Worm (Caenorhabditis elegans) whole organism, young adult: ENCODE results near the gene taf-3.

Source experiments
- C06A6.2 ChIP-seq: fragments of 200-800 bp; sonication (Bioruptor generic); conservative IDR thresholded peaks from 2 replicates; pipeline ENCODE4 v1.3.6; 2022; ENCODE audit warnings: missing genetic modification characterization, missing compliant biosample characterization
- F49E8.2 ChIP-seq: sonication (generic microtip); optimal IDR thresholded peaks from 3 replicates; lab custom pipeline; 2017; ENCODE audit warnings: missing genetic modification characterization, mild to moderate bottlenecking, missing compliant biosample characterization, antibody characterized with exemption, moderate library complexity; ENCODE audit not compliant: insufficient read depth
- F55B11.4 ChIP-seq: sonication (generic microtip); optimal IDR thresholded peaks from 2 replicates; lab custom pipeline; 2016; ENCODE audit warnings: missing compliant biosample characterization, missing genetic modification characterization, borderline replicate concordance; ENCODE audit not compliant: insufficient read depth
- K11D2.4 ChIP-seq: fragments of 200-800 bp; sonication (Bioruptor generic); IDR thresholded peaks from 2 replicates; pipeline ENCODE4 v1.3.6; 2022; ENCODE audit warnings: missing genetic modification reagents, missing genetic modification characterization, missing compliant biosample characterization
- T07F8.4 ChIP-seq: sonication (generic microtip); optimal IDR thresholded peaks from 2 replicates; lab custom pipeline; 2016; ENCODE audit warnings: mild to moderate bottlenecking, missing genetic modification characterization, moderate library complexity, missing compliant biosample characterization
- aptf-2 ChIP-seq: fragments of 200-800 bp; sonication (Bioruptor generic); conservative IDR thresholded peaks from 2 replicates; pipeline ENCODE4 v1.3.6; 2022; ENCODE audit warnings: missing genetic modification reagents, missing genetic modification characterization, missing compliant biosample characterization
- aptf-3 ChIP-seq: fragments of 200-800 bp; sonication (Bioruptor generic); IDR thresholded peaks from 2 replicates; pipeline ENCODE4 v1.3.6; 2022; ENCODE audit warnings: missing genetic modification characterization, missing compliant biosample characterization
- attf-3 ChIP-seq: fragments of 200-800 bp; sonication (Bioruptor generic); conservative IDR thresholded peaks from 2 replicates; pipeline ENCODE4 v1.3.6; 2022; ENCODE audit warnings: missing genetic modification reagents, missing genetic modification characterization, missing compliant biosample characterization
- bed-2 ChIP-seq: fragments of 200-800 bp; sonication (Bioruptor generic); IDR thresholded peaks from 2 replicates; pipeline ENCODE4 v1.3.6; 2022; ENCODE audit warnings: missing genetic modification reagents, missing genetic modification characterization, missing compliant biosample characterization
- ccch-3 ChIP-seq: fragments of 200-800 bp; sonication (Bioruptor generic); optimal IDR thresholded peaks from 2 replicates; lab custom pipeline; 2018; ENCODE audit warnings: mild to moderate bottlenecking, missing genetic modification characterization, missing compliant biosample characterization
- cebp-1 ChIP-seq, 2 experiments: fragments of 200-800 bp in 1 of 2; sonication (Bioruptor generic) in 1 of 2; sonication (generic microtip) in 1 of 2; IDR thresholded peaks in 1 of 2; optimal IDR thresholded peaks in 1 of 2; 2 replicates each; pipeline versions ENCODE4 v1.3.6 to Lab custom; 2017 to 2022; ENCODE audit warnings: missing compliant biosample characterization in 2 of 2, missing genetic modification characterization in 2 of 2, mild to moderate bottlenecking in 1 of 2, missing genetic modification reagents in 1 of 2, moderate library complexity in 1 of 2
- cebp-2 ChIP-seq: fragments of 200-800 bp; sonication (Bioruptor generic); IDR thresholded peaks from 2 replicates; pipeline ENCODE4 v1.3.6; 2022; ENCODE audit warnings: missing genetic modification characterization, missing compliant biosample characterization
- ceh-27 ChIP-seq: fragments of 200-800 bp; sonication (Bioruptor generic); optimal IDR thresholded peaks from 2 replicates; lab custom pipeline; 2018; ENCODE audit warnings: mild to moderate bottlenecking, missing genetic modification characterization, moderate library complexity, missing compliant biosample characterization
- dox-1 ChIP-seq: fragments of 200-800 bp; sonication (Bioruptor generic); IDR thresholded peaks from 2 replicates; pipeline ENCODE4 v1.3.6; 2022; ENCODE audit warnings: missing genetic modification reagents, missing genetic modification characterization, missing compliant biosample characterization
- dpff-1 ChIP-seq: sonication (generic microtip); optimal IDR thresholded peaks from 2 replicates; lab custom pipeline; 2017; ENCODE audit warnings: mild to moderate bottlenecking, missing genetic modification characterization, missing compliant biosample characterization
- egl-18 ChIP-seq: fragments of 200-800 bp; sonication (Bioruptor generic); IDR thresholded peaks from 2 replicates; pipeline ENCODE4 v1.3.6; 2022; ENCODE audit warnings: missing genetic modification reagents, missing genetic modification characterization, missing compliant biosample characterization
- ekl-4 ChIP-seq: fragments of 200-800 bp; sonication (Bioruptor generic); IDR thresholded peaks from 2 replicates; pipeline ENCODE4 v1.3.6; 2022; ENCODE audit warnings: missing genetic modification reagents, missing genetic modification characterization, missing compliant biosample characterization
- hlh-26 ChIP-seq: fragments of 200-800 bp; sonication (Bioruptor generic); conservative IDR thresholded peaks from 2 replicates; pipeline ENCODE4 v1.3.6; 2022; ENCODE audit warnings: missing genetic modification reagents, missing genetic modification characterization, missing compliant biosample characterization
- hmg-1.2 ChIP-seq: fragments of 200-800 bp; sonication (Bioruptor generic); IDR thresholded peaks from 2 replicates; pipeline ENCODE4 v1.3.6; 2022; ENCODE audit warnings: missing genetic modification reagents, missing genetic modification characterization, missing compliant biosample characterization
- lin-40 ChIP-seq: sonication (generic microtip); optimal IDR thresholded peaks from 2 replicates; lab custom pipeline; 2016; ENCODE audit warnings: missing genetic modification characterization, mild to moderate bottlenecking, missing compliant biosample characterization, missing genotype, missing genetic modification reagents
- lin-54 ChIP-seq: fragments of 200-800 bp; sonication (Bioruptor generic); optimal IDR thresholded peaks from 2 replicates; lab custom pipeline; 2018; ENCODE audit warnings: mild to moderate bottlenecking, missing genetic modification characterization, missing compliant biosample characterization
- madf-6 ChIP-seq: fragments of 200-800 bp; sonication (Bioruptor generic); IDR thresholded peaks from 2 replicates; pipeline ENCODE4 v1.3.6; 2022; ENCODE audit warnings: missing genetic modification reagents, missing genetic modification characterization, missing compliant biosample characterization
- madf-8 ChIP-seq: fragments of 200-800 bp; sonication (Bioruptor generic); conservative IDR thresholded peaks from 2 replicates; pipeline ENCODE4 v1.3.6; 2022; ENCODE audit warnings: missing genetic modification reagents, missing genetic modification characterization, missing compliant biosample characterization
- mcd-1 ChIP-seq: fragments of 200-800 bp; sonication (Bioruptor generic); IDR thresholded peaks from 2 replicates; pipeline ENCODE4 v1.3.6; 2022; ENCODE audit warnings: missing genetic modification reagents, missing genetic modification characterization, missing compliant biosample characterization
- nfya-2 ChIP-seq: fragments of 200-800 bp; sonication (Bioruptor generic); IDR thresholded peaks from 2 replicates; pipeline ENCODE4 v1.3.6; 2022; ENCODE audit warnings: missing genetic modification reagents, missing genetic modification characterization, missing compliant biosample characterization
- nhr-179 ChIP-seq: sonication (generic microtip); optimal IDR thresholded peaks from 2 replicates; lab custom pipeline; 2016; ENCODE audit warnings: mild to moderate bottlenecking, missing genetic modification characterization, missing compliant biosample characterization
- nhr-80 ChIP-seq: sonication (generic microtip); optimal IDR thresholded peaks from 2 replicates; lab custom pipeline; 2016; ENCODE audit warnings: missing genetic modification characterization, missing compliant biosample characterization
- nhr-90 ChIP-seq: sonication (generic microtip); optimal IDR thresholded peaks from 2 replicates; lab custom pipeline; 2016; ENCODE audit warnings: missing genotype, mild to moderate bottlenecking, missing genetic modification characterization, missing compliant biosample characterization
- pbrm-1 ChIP-seq: fragments of 200-800 bp; sonication (Bioruptor generic); IDR thresholded peaks from 2 replicates; pipeline ENCODE4 v1.3.6; 2022; ENCODE audit warnings: missing genetic modification reagents, missing genetic modification characterization, missing compliant biosample characterization
- pha-4 ChIP-seq: fragments of 150-350 bp; sonication (generic microtip); optimal IDR thresholded peaks from 2 replicates; lab custom pipeline; 2014; ENCODE audit warnings: missing biosample characterization, missing genetic modification reagents, missing genetic modification characterization
- rpc-1 ChIP-seq, 2 experiments: fragments of 150-350 bp in 1 of 2; sonication (generic microtip) in 1 of 2; optimal IDR thresholded peaks; 2 replicates each; lab custom pipeline; 2014 to 2018; ENCODE audit warnings: missing biosample characterization in 1 of 2, missing genetic modification characterization in 1 of 2, missing genetic modification reagents in 1 of 2, missing genotype in 1 of 2
- sea-2 ChIP-seq: fragments of 200-800 bp; sonication (Bioruptor generic); IDR thresholded peaks from 2 replicates; pipeline ENCODE4 v1.3.6; 2022; ENCODE audit warnings: missing genetic modification characterization, missing compliant biosample characterization
- snpc-4 ChIP-seq, 5 experiments: fragments of 150-350 bp in 1 of 5; sonication (generic microtip) in 4 of 5; optimal IDR thresholded peaks; 2 replicates each; lab custom pipeline; 2014 to 2018; ENCODE audit warnings: missing genetic modification characterization in 5 of 5, missing biosample characterization in 3 of 5, antibody characterized with exemption in 2 of 5, mild to moderate bottlenecking in 2 of 5, missing compliant biosample characterization in 2 of 5, missing genotype in 2 of 5, moderate library complexity in 2 of 5, missing genetic modification reagents in 1 of 5
- sptf-2 ChIP-seq: fragments of 200-800 bp; sonication (Bioruptor generic); optimal IDR thresholded peaks from 2 replicates; lab custom pipeline; 2018; ENCODE audit warnings: mild to moderate bottlenecking, missing genetic modification characterization, missing compliant biosample characterization
- tbp1 ChIP-seq: fragments of 200-800 bp; sonication (Bioruptor generic); optimal IDR thresholded peaks from 2 replicates; lab custom pipeline; 2018; ENCODE audit warnings: mild to moderate bottlenecking, missing genetic modification characterization, missing compliant biosample characterization
- zfh-2 ChIP-seq: fragments of 200-800 bp; sonication (Bioruptor generic); conservative IDR thresholded peaks from 2 replicates; pipeline ENCODE4 v1.3.6; 2022; ENCODE audit warnings: missing genetic modification reagents, missing genetic modification characterization, missing compliant biosample characterization
- ztf-18 ChIP-seq: sonication (generic microtip); optimal IDR thresholded peaks from 2 replicates; lab custom pipeline; 2016; ENCODE audit warnings: missing genotype, mild to moderate bottlenecking, missing genetic modification characterization, missing compliant biosample characterization
- ztf-22 ChIP-seq: fragments of 200-800 bp; sonication (Bioruptor generic); optimal IDR thresholded peaks from 2 replicates; lab custom pipeline; 2018; ENCODE audit warnings: mild to moderate bottlenecking, missing genetic modification characterization, moderate library complexity, missing compliant biosample characterization
- ztf-6 ChIP-seq: fragments of 200-800 bp; sonication (Bioruptor generic); IDR thresholded peaks from 2 replicates; pipeline ENCODE4 v1.3.6; 2022; ENCODE audit warnings: missing genetic modification reagents, missing genetic modification characterization, missing compliant biosample characterization

Gene taf-3

DNA sequence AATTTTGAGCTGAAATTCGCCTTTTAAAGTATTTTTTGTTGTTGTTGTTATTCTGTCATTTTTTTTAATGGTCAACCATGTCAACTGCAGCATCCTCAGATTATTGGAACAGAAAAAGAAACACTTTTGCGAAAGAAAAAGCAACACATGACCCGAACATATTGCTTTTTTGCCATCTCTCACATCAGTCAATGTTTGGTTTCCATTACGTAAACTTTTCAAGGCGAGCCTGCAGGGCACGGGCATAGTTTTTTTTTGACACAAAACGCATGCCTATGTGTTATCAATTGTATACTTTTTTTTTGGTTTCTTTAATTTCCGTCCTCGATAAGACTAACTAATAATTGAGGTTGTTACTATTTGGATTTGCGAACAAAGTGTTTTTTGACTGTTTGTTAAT, 5.2 kb downstream of the taf-3 start:
- TF ChIP-seq madf-8 (GFP tag; lab: Robert Waterston, UW) = no peak
- no peak for TF ChIP-seq tbp1 (GFP tag; lab: Kevin White, UChicago)
- TF ChIP-seq cebp-1 (GFP tag; IDR thresholded peaks at IDR 0.05; lab: Robert Waterston, UW) = no peak
- TF ChIP-seq cebp-1 (tag; optimal IDR thresholded peaks at IDR 0.05; lab: Kevin White, UChicago) = peak; percentile 48
- no peak for TF ChIP-seq ekl-4
- peak; percentile 51; the same call in 1 of the 2 replicates for TF ChIP-seq dox-1 (GFP tag; lab: Robert Waterston, UW)
- no peak for TF ChIP-seq dpff-1 (tag; lab: Kevin White, UChicago)
- no peak for TF ChIP-seq C06A6.2 (GFP tag; lab: Robert Waterston, UW)
- no peak for TF ChIP-seq attf-3
- peak; percentile 33 for TF ChIP-seq pha-4
- peak; percentile 85 for TF ChIP-seq nhr-80
- TF ChIP-seq lin-54 (GFP tag; lab: Kevin White, UChicago) = no peak
- no peak for TF ChIP-seq ztf-6 (GFP tag; lab: Robert Waterston, UW)
- TF ChIP-seq aptf-3 = no peak

DNA sequence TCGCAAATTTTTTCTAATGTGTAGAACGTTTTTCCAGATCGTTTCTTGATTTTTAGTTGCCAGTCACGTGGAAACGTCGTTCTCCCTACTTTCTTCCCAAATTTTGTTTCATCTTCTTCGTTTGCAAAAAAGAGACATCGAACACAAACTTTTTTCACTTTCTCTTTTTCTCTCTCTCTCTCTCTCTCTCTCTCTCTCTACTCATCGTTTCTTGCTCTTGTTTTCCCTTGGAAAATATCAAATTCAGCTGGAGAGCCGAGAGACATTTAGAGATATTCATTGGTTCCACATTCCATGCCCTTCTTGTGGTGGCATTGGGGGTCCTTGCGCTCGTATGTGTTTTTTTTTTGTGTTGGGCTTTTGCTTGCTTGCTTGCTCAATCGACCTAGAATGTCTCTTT, 7.0 kb downstream of the taf-3 start:
- peak; percentile 4 for TF ChIP-seq lin-40 (tag; lab: Kevin White, UChicago)
- TF ChIP-seq cebp-1 (GFP tag; IDR thresholded peaks at IDR 0.05; lab: Robert Waterston, UW) = no peak
- TF ChIP-seq cebp-1 (tag; optimal IDR thresholded peaks at IDR 0.05; lab: Kevin White, UChicago) = peak; percentile 14
- TF ChIP-seq cebp-2 (GFP tag; lab: Robert Waterston, UW) = no peak
- TF ChIP-seq zfh-2 = peak; percentile 32; the same call in 1 of the 2 replicates
- TF ChIP-seq, all 124 proteins: peak for 3

DNA sequence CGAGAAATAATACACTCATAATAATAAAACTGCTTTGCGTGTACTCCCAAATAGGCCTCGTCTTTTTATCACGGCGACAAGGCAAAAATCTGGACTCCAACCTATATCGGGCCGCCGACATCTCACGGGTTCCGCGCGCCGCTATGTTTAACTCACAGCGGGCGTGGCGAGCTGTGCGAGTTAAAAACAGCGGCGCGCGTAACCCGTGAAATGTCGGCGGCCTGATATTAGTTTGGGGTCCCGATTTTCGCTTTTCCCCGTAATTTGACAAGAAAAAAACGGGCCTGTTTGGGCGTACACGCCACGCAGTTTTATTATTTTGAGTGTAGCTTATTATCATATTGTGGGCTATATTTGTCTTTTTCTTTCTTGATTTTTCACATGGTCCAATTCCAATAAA, 9.6 kb downstream of the taf-3 start:
- TF ChIP-seq ztf-18 (tag; lab: Kevin White, UChicago) (no peak), sea-2 (GFP tag; lab: Robert Waterston, UW) (no peak), madf-6 (GFP tag; lab: Robert Waterston, UW) (no peak), nhr-90 (tag; lab: Kevin White, UChicago) (no peak), rpc-1 (optimal IDR thresholded peaks at IDR 0.05; lab: Kevin White, UChicago) (no peak), rpc-1 (tag; optimal IDR thresholded peaks at IDR 0.05; lab: Kevin White, UChicago) (no peak), ekl-4 (no peak), mcd-1 (GFP tag; lab: Robert Waterston, UW) (no peak), nhr-179 (tag; lab: Kevin White, UChicago) (no peak), ztf-22 (no peak), T07F8.4 (no peak), aptf-2 (GFP tag; lab: Robert Waterston, UW) (no peak), snpc-4 (GFP tag; optimal IDR thresholded peaks at IDR 0.05; lab: Kevin White, UChicago) (peak; percentile 37), snpc-4 (tag; optimal IDR thresholded peaks at IDR 0.05; lab: Kevin White, UChicago) (peak; percentile 18 to 93 (median 82)), hmg-1.2 (GFP tag; lab: Robert Waterston, UW) (peak; percentile 51; the same call in 1 of the 2 replicates)

DNA sequence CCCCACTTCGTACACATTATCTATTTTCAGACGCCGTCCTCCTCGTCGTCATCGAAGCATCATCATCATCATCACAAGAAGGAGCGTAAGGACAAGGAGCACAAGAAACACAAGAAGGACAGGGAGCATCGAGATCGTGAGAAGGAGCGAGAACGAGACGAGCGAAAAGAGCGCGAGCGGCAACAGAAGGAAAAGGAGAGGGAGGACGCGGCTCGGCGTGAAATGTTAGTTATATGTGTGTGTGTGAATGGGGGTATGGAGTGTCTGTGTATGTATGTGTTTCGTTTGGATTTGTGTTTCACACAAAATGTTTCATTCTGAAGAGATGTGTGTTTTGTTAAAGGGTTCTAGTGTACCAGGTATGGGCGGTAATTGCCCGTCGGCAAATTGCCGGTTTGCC, 10.0 kb downstream of the taf-3 start:
- TF ChIP-seq nfya-2 (GFP tag; lab: Robert Waterston, UW) = no peak
- TF ChIP-seq K11D2.4 = no peak
- TF ChIP-seq nhr-80 = peak; percentile 9
- TF ChIP-seq bed-2 (GFP tag; lab: Robert Waterston, UW) = no peak
- no peak for TF ChIP-seq F55B11.4 (tag; lab: Kevin White, UChicago)
- no peak for TF ChIP-seq F49E8.2
- no peak for TF ChIP-seq ccch-3
- peak; percentile 32; the same call in 1 of the 2 replicates for TF ChIP-seq zfh-2
- TF ChIP-seq pbrm-1 (GFP tag; lab: Robert Waterston, UW) = no peak
- TF ChIP-seq ceh-27 = peak; percentile 2
- TF ChIP-seq hlh-26 = no peak
- no peak for TF ChIP-seq sptf-2 (GFP tag; lab: Kevin White, UChicago)
- TF ChIP-seq egl-18 (GFP tag; lab: Robert Waterston, UW) = no peak
- no peak for TF ChIP-seq ztf-6 (GFP tag; lab: Robert Waterston, UW)
- TF ChIP-seq lin-54 (GFP tag; lab: Kevin White, UChicago) = no peak
- TF ChIP-seq, all 124 proteins: peak for 3
